Fruit fly (Drosophila melanogaster) whole organism, embryonic: ENCODE measurements around the gene SamDC.

ENCODE experiments used
- Aef1 ChIP-seq: fragments of 200-800 bp; sonication (Bioruptor generic); IDR thresholded peaks from 3 replicates; pipeline ENCODE4 v1.3.6; 2022; ENCODE audit warnings: missing biosample characterization, missing genetic modification characterization
- Bgb ChIP-seq: fragments of 200-800 bp; sonication (Bioruptor generic); IDR thresholded peaks from 2 replicates; pipeline ENCODE4 v1.3.6; 2022; ENCODE audit warnings: missing biosample characterization, missing genetic modification characterization; ENCODE audit not compliant: partially characterized antibody
- BtbVII ChIP-seq: fragments of 200-800 bp; sonication (Bioruptor generic); optimal IDR thresholded peaks from 3 replicates; lab custom pipeline; 2017; ENCODE audit warnings: missing biosample characterization, mild to moderate bottlenecking, missing genetic modification characterization
- C15 ChIP-seq: fragments of 200-800 bp; sonication (Bioruptor generic); IDR thresholded peaks from 3 replicates; pipeline ENCODE4 v1.3.6; 2022; ENCODE audit warnings: missing biosample characterization, missing genetic modification characterization
- CG11723 ChIP-seq: fragments of 200-800 bp; sonication (Bioruptor generic); optimal IDR thresholded peaks from 2 replicates; lab custom pipeline; 2017; ENCODE audit warnings: missing biosample characterization, mild to moderate bottlenecking, missing genetic modification characterization
- CG12104 ChIP-seq: fragments of 200-800 bp; sonication (Bioruptor generic); optimal IDR thresholded peaks from 3 replicates; lab custom pipeline; 2016; ENCODE audit warnings: missing biosample characterization, missing genetic modification characterization
- CG13123 ChIP-seq: fragments of 200-800 bp; sonication (Bioruptor generic); optimal IDR thresholded peaks from 2 replicates; lab custom pipeline; 2016; ENCODE audit warnings: missing biosample characterization, missing genetic modification characterization
- CG14965 ChIP-seq: fragments of 200-800 bp; sonication (Bioruptor generic); optimal IDR thresholded peaks from 2 replicates; lab custom pipeline; 2016; ENCODE audit warnings: missing biosample characterization, missing genetic modification characterization, borderline replicate concordance
- CG15696 ChIP-seq: fragments of 200-800 bp; sonication (Bioruptor generic); optimal IDR thresholded peaks from 2 replicates; lab custom pipeline; 2019; ENCODE audit warnings: missing biosample characterization, mild to moderate bottlenecking, missing genetic modification characterization, moderate library complexity
- CG1832 ChIP-seq: fragments of 200-800 bp; sonication (Bioruptor generic); optimal IDR thresholded peaks from 2 replicates; lab custom pipeline; 2017; ENCODE audit warnings: missing biosample characterization, mild to moderate bottlenecking, missing genetic modification characterization, inconsistent platforms
- CG31224 ChIP-seq: fragments of 200-800 bp; sonication (Bioruptor generic); IDR thresholded peaks from 2 replicates; pipeline ENCODE4 v1.3.6; 2022; ENCODE audit warnings: missing biosample characterization, missing genetic modification characterization
- CG31365 ChIP-seq: fragments of 200-800 bp; sonication (Bioruptor generic); optimal IDR thresholded peaks from 2 replicates; lab custom pipeline; 2018; ENCODE audit warnings: missing biosample characterization, mild to moderate bottlenecking, missing genetic modification characterization
- CG34376 ChIP-seq: fragments of 200-800 bp; sonication (Bioruptor generic); optimal IDR thresholded peaks from 2 replicates; lab custom pipeline; 2018; ENCODE audit warnings: missing biosample characterization, mild to moderate bottlenecking, missing genetic modification characterization
- CG6765 ChIP-seq: fragments of 200-800 bp; sonication (Bioruptor generic); optimal IDR thresholded peaks from 3 replicates; lab custom pipeline; 2017; ENCODE audit warnings: missing biosample characterization, mild to moderate bottlenecking, missing genetic modification characterization
- CG6791 ChIP-seq: fragments of 200-800 bp; sonication (Bioruptor generic); IDR thresholded peaks from 3 replicates; pipeline ENCODE4 v1.3.6; 2022; ENCODE audit warnings: missing biosample characterization, missing genetic modification characterization; ENCODE audit not compliant: partially characterized antibody
- CG8765 ChIP-seq: fragments of 200-800 bp; sonication (Bioruptor generic); IDR thresholded peaks from 2 replicates; pipeline ENCODE4 v1.3.6; 2022; ENCODE audit warnings: missing biosample characterization, missing genetic modification characterization
- Dip2 ChIP-seq: fragments of 200-800 bp; sonication (Bioruptor generic); IDR thresholded peaks from 2 replicates; pipeline ENCODE4 v1.3.6; 2022; ENCODE audit warnings: missing biosample characterization, missing genetic modification characterization
- H15 ChIP-seq: fragments of 200-800 bp; sonication (Bioruptor generic); IDR thresholded peaks from 3 replicates; pipeline ENCODE4 v1.3.6; 2022; ENCODE audit warnings: missing biosample characterization, missing genetic modification characterization
- H2.0 ChIP-seq: fragments of 200-800 bp; sonication (Bioruptor generic); IDR thresholded peaks from 2 replicates; pipeline ENCODE4 v1.3.6; 2022; ENCODE audit warnings: missing biosample characterization, missing genetic modification characterization
- Hmr ChIP-seq: fragments of 200-800 bp; sonication (Bioruptor generic); optimal IDR thresholded peaks from 3 replicates; lab custom pipeline; 2017; ENCODE audit warnings: mild to moderate bottlenecking, missing biosample characterization, missing genetic modification reagents, missing genetic modification characterization
- Hsf ChIP-seq: fragments of 200-800 bp; sonication (Bioruptor generic); optimal IDR thresholded peaks from 3 replicates; lab custom pipeline; 2016; ENCODE audit warnings: missing biosample characterization, missing genetic modification characterization
- Kr ChIP-seq: fragments of 200-800 bp; sonication (Bioruptor generic); optimal IDR thresholded peaks from 2 replicates; lab custom pipeline; 2017; ENCODE audit warnings: missing biosample characterization, mild to moderate bottlenecking, missing genetic modification characterization
- Max ChIP-seq: fragments of 200-800 bp; sonication (Bioruptor generic); optimal IDR thresholded peaks from 2 replicates; lab custom pipeline; 2016; ENCODE audit warnings: missing biosample characterization, mild to moderate bottlenecking, missing genetic modification characterization
- Meics ChIP-seq: fragments of 200-800 bp; sonication (Bioruptor generic); optimal IDR thresholded peaks from 2 replicates; lab custom pipeline; 2017; ENCODE audit warnings: missing biosample characterization, mild to moderate bottlenecking, missing genetic modification characterization
- Mes4 ChIP-seq: fragments of 200-800 bp; sonication (Bioruptor generic); optimal IDR thresholded peaks from 2 replicates; lab custom pipeline; 2016; ENCODE audit warnings: missing biosample characterization, missing genetic modification characterization
- Oaz ChIP-seq: fragments of 200-800 bp; sonication (Bioruptor generic); IDR thresholded peaks from 2 replicates; pipeline ENCODE4 v1.3.6; 2022; ENCODE audit warnings: missing biosample characterization, missing genetic modification characterization
- Sin3A ChIP-seq: fragments of >200 bp; optimal IDR thresholded peaks from 2 replicates; lab custom pipeline; 2018
- Taf1 ChIP-seq: fragments of 200-800 bp; sonication (Bioruptor generic); IDR thresholded peaks from 2 replicates; pipeline ENCODE4 v1.3.6; 2022; ENCODE audit warnings: missing biosample characterization, missing genetic modification characterization
- Xbp1 ChIP-seq: fragments of 200-800 bp; sonication (Bioruptor generic); optimal IDR thresholded peaks from 3 replicates; lab custom pipeline; 2016; ENCODE audit warnings: missing biosample characterization, mild to moderate bottlenecking, missing genetic modification characterization
- ab ChIP-seq: fragments of 200-800 bp; sonication (Bioruptor generic); optimal IDR thresholded peaks from 2 replicates; lab custom pipeline; 2016; ENCODE audit warnings: missing biosample characterization, missing genetic modification characterization
- ara ChIP-seq: fragments of 200-800 bp; sonication (Bioruptor generic); IDR thresholded peaks from 2 replicates; pipeline ENCODE4 v1.3.6; 2022; ENCODE audit warnings: missing biosample characterization, missing genetic modification characterization
- bab2 ChIP-seq: fragments of 200-800 bp; sonication (Bioruptor generic); optimal IDR thresholded peaks from 2 replicates; lab custom pipeline; 2016; ENCODE audit warnings: missing biosample characterization, missing genetic modification characterization
- br ChIP-seq: fragments of >200 bp; optimal IDR thresholded peaks from 2 replicates; lab custom pipeline; 2017
- crp ChIP-seq, 2 experiments: fragments of 200-800 bp; sonication (Bioruptor generic); optimal IDR thresholded peaks; 2 replicates in 1 of 2; 3 replicates in 1 of 2; lab custom pipeline; 2017; ENCODE audit warnings: missing biosample characterization in 2 of 2, missing genetic modification characterization in 2 of 2, mild to moderate bottlenecking in 1 of 2, moderate library complexity in 1 of 2
- ewg ChIP-seq: fragments of 200-800 bp; sonication (Bioruptor generic); optimal IDR thresholded peaks from 3 replicates; lab custom pipeline; 2017; ENCODE audit warnings: mild to moderate bottlenecking, missing biosample characterization, missing genetic modification reagents, missing genetic modification characterization
- gem ChIP-seq: fragments of 200-800 bp; sonication (Bioruptor generic); optimal IDR thresholded peaks from 2 replicates; lab custom pipeline; 2019; ENCODE audit warnings: missing biosample characterization, mild to moderate bottlenecking, missing genetic modification characterization, moderate library complexity
- h ChIP-seq: fragments of >200 bp; optimal IDR thresholded peaks from 2 replicates; lab custom pipeline; 2017
- lov ChIP-seq, 2 experiments: fragments of 200-800 bp in 1 of 2; fragments of >200 bp in 1 of 2; sonication (Bioruptor generic) in 1 of 2; IDR thresholded peaks in 1 of 2; optimal IDR thresholded peaks in 1 of 2; 2 replicates in 1 of 2; 3 replicates in 1 of 2; pipeline versions ENCODE4 v1.3.6 to Lab custom; 2017 to 2022; ENCODE audit warnings: missing biosample characterization in 1 of 2, missing genetic modification characterization in 1 of 2
- maf-S ChIP-seq: fragments of 200-800 bp; sonication (Bioruptor generic); optimal IDR thresholded peaks from 2 replicates; lab custom pipeline; 2016; ENCODE audit warnings: missing biosample characterization, missing genetic modification characterization
- org-1 ChIP-seq: fragments of 200-800 bp; sonication (Bioruptor generic); optimal IDR thresholded peaks from 2 replicates; lab custom pipeline; 2017; ENCODE audit warnings: missing biosample characterization, missing genetic modification characterization
- pan ChIP-seq, 4 experiments: fragments of >200 bp in 3 of 4; fragments of 200-800 bp in 1 of 4; sonication (Bioruptor generic) in 1 of 4; optimal IDR thresholded peaks in 3 of 4; IDR thresholded peaks in 1 of 4; 2 replicates each; pipeline versions ENCODE4 v1.3.6 to Lab custom; 2017 to 2022; ENCODE audit warnings: missing biosample characterization in 2 of 4, missing genetic modification characterization in 2 of 4, mixed read lengths in 1 of 4
- pita ChIP-seq: fragments of 200-800 bp; sonication (Bioruptor generic); optimal IDR thresholded peaks from 2 replicates; lab custom pipeline; 2017; ENCODE audit warnings: missing biosample characterization, mild to moderate bottlenecking, missing genetic modification characterization
- prd ChIP-seq, 3 experiments: fragments of >200 bp in 2 of 3; fragments of 200-800 bp in 1 of 3; sonication (Bioruptor generic) in 1 of 3; optimal IDR thresholded peaks in 2 of 3; IDR thresholded peaks in 1 of 3; 2 replicates in 2 of 3; 3 replicates in 1 of 3; pipeline versions ENCODE4 v1.3.6 to Lab custom; 2017 to 2022; ENCODE audit warnings: missing biosample characterization in 1 of 3, missing genetic modification characterization in 1 of 3
- run ChIP-seq: fragments of 200-800 bp; sonication (Bioruptor generic); optimal IDR thresholded peaks from 3 replicates; lab custom pipeline; 2018; ENCODE audit warnings: missing biosample characterization, mild to moderate bottlenecking, missing genetic modification characterization
- trh ChIP-seq: fragments of 200-800 bp; sonication (Bioruptor generic); optimal IDR thresholded peaks from 2 replicates; lab custom pipeline; 2016; ENCODE audit warnings: missing biosample characterization, missing genetic modification characterization
- wek ChIP-seq: fragments of 200-800 bp; sonication (Bioruptor generic); optimal IDR thresholded peaks from 3 replicates; lab custom pipeline; 2018; ENCODE audit warnings: missing biosample characterization, mild to moderate bottlenecking, missing genetic modification characterization, moderate library complexity
- z ChIP-seq: fragments of 200-800 bp; sonication (Bioruptor generic); IDR thresholded peaks from 3 replicates; pipeline ENCODE4 v1.3.6; 2022; ENCODE audit warnings: missing biosample characterization, missing genetic modification characterization
- zfh1 ChIP-seq: fragments of 200-800 bp; sonication (Bioruptor generic); IDR thresholded peaks from 3 replicates; pipeline ENCODE4 v1.3.6; 2022; ENCODE audit warnings: missing biosample characterization, missing genetic modification characterization

The SamDC gene

DNA sequence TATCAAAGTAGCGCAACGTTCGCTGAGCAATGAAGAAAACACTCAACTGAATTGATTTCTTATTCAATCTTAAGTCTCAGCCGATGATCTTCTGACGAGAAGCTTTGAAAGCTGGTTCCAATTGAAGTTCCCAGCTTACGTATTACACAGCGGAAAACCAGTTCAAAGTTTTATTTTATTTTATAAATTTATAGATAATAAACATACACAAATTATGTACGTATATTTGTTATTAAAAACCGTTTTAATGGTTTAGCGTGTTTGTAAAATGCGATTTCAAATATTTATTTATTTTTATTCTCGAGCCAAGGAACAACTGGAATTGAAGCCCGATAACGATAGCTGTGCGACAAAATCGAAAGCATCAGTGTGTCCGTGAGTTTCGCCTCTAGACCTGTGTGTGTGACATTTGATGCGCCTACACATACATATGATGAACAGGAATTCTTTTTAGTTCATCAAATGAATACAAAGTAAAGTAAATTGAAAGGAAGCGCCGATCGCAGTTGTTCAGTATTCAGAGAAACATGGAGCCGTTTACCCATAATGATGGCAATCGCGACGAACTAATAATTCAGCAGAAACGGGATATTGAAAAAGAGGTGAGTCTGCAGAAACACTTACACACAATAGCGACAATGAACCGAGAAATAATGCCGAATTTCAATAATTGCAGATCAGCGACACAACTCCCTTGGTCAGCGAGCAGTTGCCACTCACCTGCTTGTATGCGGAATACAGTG, 32.6 kb upstream of the SamDC start, which contains the start of the genes CG5390 and CG4968 (continued):
- TF ChIP-seq H2.0 (peak; percentile 64), Aef1 (GFP tag; lab: Robert Waterston, UW) (peak; percentile 38; the same call in 1 of the 3 replicates), CG34376 (peak; percentile 37), br (lab: Kevin White, UChicago) (no peak), Sin3A (lab: Kevin White, UChicago) (no peak), Dip2 (GFP tag; lab: Robert Waterston, UW) (no peak), Taf1 (GFP tag; lab: Robert Waterston, UW) (0 out of 2 replicates have a peak, but pooled peaks have one; percentile 14), zfh1 (GFP tag; lab: Robert Waterston, UW) (0 out of 3 replicates have a peak, but pooled peaks have one; percentile 48), run (tag; lab: Kevin White, UChicago) (no peak), Hmr (peak; percentile 85), org-1 (GFP tag; lab: Kevin White, UChicago) (no peak), Hsf (GFP tag; lab: Kevin White, UChicago) (peak; percentile 34), Xbp1 (GFP tag; lab: Kevin White, UChicago) (peak; percentile 67), C15 (no peak), CG31365 (tag; lab: Kevin White, UChicago) (no peak), CG8765 (GFP tag; lab: Robert Waterston, UW) (no peak), CG6765 (peak; percentile 62), Oaz (GFP tag; lab: Robert Waterston, UW) (no peak), lov (optimal IDR thresholded peaks at IDR 0.05; lab: Kevin White, UChicago) (no peak), lov (GFP tag; IDR thresholded peaks at IDR 0.05; lab: Robert Waterston, UW) (no peak), Max (GFP tag; lab: Kevin White, UChicago) (peak; percentile 50), CG6791 (0 out of 3 replicates have a peak, but pooled peaks have one; percentile 42), CG12104 (peak; percentile 39), crp (GFP tag; optimal IDR thresholded peaks at IDR 0.05; lab: Kevin White, UChicago) (peak in 1 of 2 experiments; percentile 31), bab2 (GFP tag; lab: Kevin White, UChicago) (no peak), Bgb (GFP tag; lab: Robert Waterston, UW) (peak; percentile 31; the same call in 1 of the 2 replicates), CG31224 (GFP tag; lab: Robert Waterston, UW) (peak; percentile 45; the same call in 1 of the 2 replicates), CG14965 (GFP tag; lab: Kevin White, UChicago) (no peak), Kr (GFP tag; lab: Kevin White, UChicago) (no peak), Mes4 (GFP tag; lab: Kevin White, UChicago) (no peak), trh (GFP tag; lab: Kevin White, UChicago) (no peak), CG1832 (GFP tag; lab: Kevin White, UChicago) (no peak), wek (GFP tag; lab: Kevin White, UChicago) (no peak), CG13123 (peak; percentile 14), H15 (GFP tag; lab: Robert Waterston, UW) (peak; percentile 45; the same call in 1 of the 3 replicates), pan (optimal IDR thresholded peaks at IDR 0.05; lab: Kevin White, UChicago) (no peak), pan (GFP tag; optimal IDR thresholded peaks at IDR 0.05 in 1 of 2, IDR thresholded peaks at IDR 0.05 in 1 of 2) (peak in 1 of 2 experiments; percentile 73), gem (tag; lab: Kevin White, UChicago) (peak; percentile 87), CG11723 (GFP tag; lab: Kevin White, UChicago) (peak; percentile 50), z (GFP tag; lab: Robert Waterston, UW) (peak; percentile 63; the same call in 1 of the 3 replicates), prd (optimal IDR thresholded peaks at IDR 0.05; lab: Kevin White, UChicago) (no peak), prd (GFP tag; IDR thresholded peaks at IDR 0.05; lab: Robert Waterston, UW) (no peak), maf-S (GFP tag; lab: Kevin White, UChicago) (no peak), pita (GFP tag; lab: Kevin White, UChicago) (no peak), h (lab: Kevin White, UChicago) (no peak), ewg (GFP tag; lab: Kevin White, UChicago) (peak; percentile 38), ab (no peak), Meics (GFP tag; lab: Kevin White, UChicago) (peak; percentile 78), BtbVII (GFP tag; lab: Kevin White, UChicago) (peak; percentile 76), ara (GFP tag; lab: Robert Waterston, UW) (no peak), CG15696 (tag; lab: Kevin White, UChicago) (peak; percentile 32)
